Worm (Caenorhabditis elegans) whole organism, L2 larva: ENCODE measurements around the gene hmt-1.
A peak's percentile ranks its signal among the peaks of the same experiment; 100 is the strongest.
"Not testable (repeated sequence)": the region's sequence is repeated elsewhere in the genome, so short reads cannot be mapped to it uniquely, and the experiment has no call there.

Source experiments
- C34F6.9 ChIP-seq: fragments of 150-350 bp; optimal IDR thresholded peaks from 2 replicates; lab custom pipeline; 2014; ENCODE audit warnings: missing biosample characterization, missing genetic modification characterization
- F13H6.1 ChIP-seq: sonication (generic microtip); optimal IDR thresholded peaks from 2 replicates; lab custom pipeline; 2016; ENCODE audit warnings: missing genetic modification characterization, missing compliant biosample characterization
- R02D3.7 ChIP-seq: fragments of 150-350 bp; optimal IDR thresholded peaks from 2 replicates; lab custom pipeline; 2014; ENCODE audit warnings: missing biosample characterization, missing genetic modification characterization
- Y55F3AM.14 ChIP-seq: fragments of 200-800 bp; sonication (Bioruptor generic); optimal IDR thresholded peaks from 2 replicates; lab custom pipeline; 2018; ENCODE audit warnings: mild to moderate bottlenecking, missing genetic modification characterization, missing compliant biosample characterization
- ZK546.5 ChIP-seq: sonication (generic microtip); optimal IDR thresholded peaks from 2 replicates; lab custom pipeline; 2017; ENCODE audit warnings: missing biosample characterization, missing genetic modification characterization
- alr-1 ChIP-seq: fragments of 150-350 bp; optimal IDR thresholded peaks from 2 replicates; lab custom pipeline; 2014; ENCODE audit warnings: missing biosample characterization, missing genetic modification characterization
- aly-2 ChIP-seq: fragments of 150-350 bp; optimal IDR thresholded peaks from 2 replicates; lab custom pipeline; 2014; ENCODE audit warnings: missing biosample characterization, missing genetic modification characterization
- ama-1 ChIP-seq: fragments of 150-350 bp; optimal IDR thresholded peaks from 2 replicates; lab custom pipeline; 2018; ENCODE audit warnings: inconsistent platforms
- blmp-1 ChIP-seq: sonication (generic microtip); optimal IDR thresholded peaks from 2 replicates; lab custom pipeline; 2017; ENCODE audit warnings: missing genetic modification characterization, mild to moderate bottlenecking, missing compliant biosample characterization, antibody characterized with exemption, moderate library complexity; ENCODE audit not compliant: insufficient read depth
- ceh-16 ChIP-seq: fragments of 150-350 bp; optimal IDR thresholded peaks from 2 replicates; lab custom pipeline; 2014; ENCODE audit warnings: missing biosample characterization, missing genetic modification characterization
- ceh-82 ChIP-seq: fragments of 150-350 bp; optimal IDR thresholded peaks from 2 replicates; lab custom pipeline; 2014; ENCODE audit warnings: missing biosample characterization, missing genetic modification characterization
- crh-2 ChIP-seq: sonication (generic microtip); optimal IDR thresholded peaks from 2 replicates; lab custom pipeline; 2017; ENCODE audit warnings: missing biosample characterization, missing genetic modification characterization
- elt-1 ChIP-seq: fragments of 150-350 bp; optimal IDR thresholded peaks from 2 replicates; lab custom pipeline; 2014; ENCODE audit warnings: missing biosample characterization, missing genetic modification characterization
- elt-3 ChIP-seq: sonication (generic microtip); optimal IDR thresholded peaks from 2 replicates; lab custom pipeline; 2017; ENCODE audit warnings: missing biosample characterization, missing genetic modification characterization
- fos-1 ChIP-seq: fragments of 150-350 bp; optimal IDR thresholded peaks from 2 replicates; lab custom pipeline; 2014; ENCODE audit warnings: missing biosample characterization, missing genetic modification characterization
- gmeb-1 ChIP-seq: fragments of 150-350 bp; optimal IDR thresholded peaks from 2 replicates; lab custom pipeline; 2014; ENCODE audit warnings: missing biosample characterization, missing genetic modification characterization
- lin-11 ChIP-seq: fragments of 150-350 bp; sonication (generic microtip); optimal IDR thresholded peaks from 2 replicates; lab custom pipeline; 2014; ENCODE audit warnings: missing biosample characterization, missing genetic modification characterization, inconsistent platforms, mixed read lengths
- lin-13 ChIP-seq: fragments of 150-350 bp; optimal IDR thresholded peaks from 2 replicates; lab custom pipeline; 2014; ENCODE audit warnings: missing biosample characterization, missing genetic modification reagents, missing genetic modification characterization
- lin-39 ChIP-seq: fragments of 150-350 bp; optimal IDR thresholded peaks from 2 replicates; lab custom pipeline; 2014; ENCODE audit warnings: missing biosample characterization, missing genetic modification reagents, missing genetic modification characterization
- lsy-2 ChIP-seq, 2 experiments: fragments of 150-350 bp in 1 of 2; sonication (generic microtip) in 1 of 2; optimal IDR thresholded peaks; 2 replicates each; lab custom pipeline; 2014 to 2017; ENCODE audit warnings: missing biosample characterization in 2 of 2, missing genetic modification characterization in 2 of 2
- mab-5 ChIP-seq: fragments of 150-350 bp; optimal IDR thresholded peaks from 2 replicates; lab custom pipeline; 2014; ENCODE audit warnings: missing biosample characterization, missing genetic modification characterization
- mbf-1 ChIP-seq: sonication (generic microtip); optimal IDR thresholded peaks from 2 replicates; lab custom pipeline; 2017; ENCODE audit warnings: missing biosample characterization, missing genetic modification characterization
- mdl-1 ChIP-seq, 2 experiments: fragments of 150-350 bp in 1 of 2; sonication (generic microtip) in 1 of 2; optimal IDR thresholded peaks; 2 replicates each; lab custom pipeline; 2017; ENCODE audit warnings: missing biosample characterization in 2 of 2, missing genetic modification characterization in 2 of 2
- nhr-10 ChIP-seq: sonication (generic microtip); optimal IDR thresholded peaks from 2 replicates; lab custom pipeline; 2017; ENCODE audit warnings: missing biosample characterization, missing genetic modification characterization
- nhr-11 ChIP-seq: fragments of 150-350 bp; optimal IDR thresholded peaks from 2 replicates; lab custom pipeline; 2014; ENCODE audit warnings: missing biosample characterization, missing genetic modification characterization
- nhr-129 ChIP-seq: fragments of 150-350 bp; optimal IDR thresholded peaks from 2 replicates; lab custom pipeline; 2014; ENCODE audit warnings: missing biosample characterization, missing genetic modification characterization
- nhr-21 ChIP-seq: fragments of 150-350 bp; optimal IDR thresholded peaks from 2 replicates; lab custom pipeline; 2014; ENCODE audit warnings: missing biosample characterization, missing genetic modification characterization
- nhr-23 ChIP-seq: fragments of 150-350 bp; optimal IDR thresholded peaks from 2 replicates; lab custom pipeline; 2014; ENCODE audit warnings: missing biosample characterization, missing genetic modification reagents, missing genetic modification characterization
- nhr-237 ChIP-seq: fragments of 150-350 bp; optimal IDR thresholded peaks from 2 replicates; lab custom pipeline; 2014; ENCODE audit warnings: missing biosample characterization, missing genetic modification characterization
- nhr-25 ChIP-seq: fragments of 150-350 bp; sonication (generic microtip); optimal IDR thresholded peaks from 3 replicates; lab custom pipeline; 2014; ENCODE audit warnings: missing biosample characterization, missing genetic modification characterization
- nhr-6 ChIP-seq: fragments of 150-350 bp; optimal IDR thresholded peaks from 2 replicates; lab custom pipeline; 2014; ENCODE audit warnings: missing biosample characterization, missing genetic modification characterization
- nhr-77 ChIP-seq: fragments of 150-350 bp; optimal IDR thresholded peaks from 2 replicates; lab custom pipeline; 2014; ENCODE audit warnings: missing biosample characterization, missing genetic modification characterization
- peb-1 ChIP-seq: fragments of 150-350 bp; optimal IDR thresholded peaks from 2 replicates; lab custom pipeline; 2014; ENCODE audit warnings: missing biosample characterization, missing genetic modification characterization
- sem-4 ChIP-seq: fragments of 150-350 bp; optimal IDR thresholded peaks from 2 replicates; lab custom pipeline; 2014; ENCODE audit warnings: missing biosample characterization, missing genetic modification reagents, missing genetic modification characterization
- skn-1 ChIP-seq: sonication (generic microtip); optimal IDR thresholded peaks from 2 replicates; lab custom pipeline; 2017; ENCODE audit warnings: missing biosample characterization, missing genetic modification characterization
- sma-3 ChIP-seq: sonication (generic microtip); optimal IDR thresholded peaks from 2 replicates; lab custom pipeline; 2016; ENCODE audit warnings: missing genetic modification reagents, missing genetic modification characterization, missing compliant biosample characterization
- snpc-4 ChIP-seq: fragments of 150-350 bp; optimal IDR thresholded peaks from 2 replicates; lab custom pipeline; 2014; ENCODE audit warnings: missing biosample characterization, missing genetic modification characterization
- unc-39 ChIP-seq: fragments of 150-350 bp; optimal IDR thresholded peaks from 2 replicates; lab custom pipeline; 2014; ENCODE audit warnings: missing biosample characterization, missing genetic modification characterization
- unc-55 ChIP-seq: fragments of 150-350 bp; sonication (generic microtip); optimal IDR thresholded peaks from 3 replicates; lab custom pipeline; 2014; ENCODE audit warnings: missing biosample characterization, missing genetic modification reagents, missing genetic modification characterization
- unc-62 ChIP-seq: fragments of 150-350 bp; optimal IDR thresholded peaks from 2 replicates; lab custom pipeline; 2014; ENCODE audit warnings: missing biosample characterization, missing genetic modification reagents, missing genetic modification characterization
- zag-1 ChIP-seq: fragments of 150-350 bp; optimal IDR thresholded peaks from 2 replicates; lab custom pipeline; 2014; ENCODE audit warnings: missing biosample characterization, missing genetic modification characterization
- ztf-4 ChIP-seq: fragments of 150-350 bp; optimal IDR thresholded peaks from 2 replicates; lab custom pipeline; 2014; ENCODE audit warnings: missing biosample characterization, missing genetic modification characterization

Gene hmt-1

ce11 chrIII:11131475-11131874 is 31.7 kb upstream of the hmt-1 start, which contains the start of gene pha-1:
TSS of gene pha-1 (plus strand) at chrIII:11131775.
- TF ChIP-seq fos-1; unc-62 (GFP tag; lab: Kevin White, UChicago); sem-4 (tag; lab: Kevin White, UChicago): not testable (repeated sequence)

- TF ChIP-seq unc-39 (tag; lab: Kevin White, UChicago) (no peak), nhr-129 (tag; lab: Kevin White, UChicago) (no peak), nhr-77 (tag; lab: Kevin White, UChicago) (no peak), unc-55 (GFP tag; lab: Kevin White, UChicago) (peak; percentile 29), C34F6.9 (tag; lab: Kevin White, UChicago) (peak; percentile 1), crh-2 (tag; lab: Kevin White, UChicago) (no peak), aly-2 (no peak)
These were observed 29.6 kb upstream of the hmt-1 start for ce11 chrIII:11129363-11129762.

ce11 chrIII:11127528-11127927 is 27.8 kb upstream of the hmt-1 start, which contains the start of gene Y48A6C.8:
TSS of gene Y48A6C.8 (minus strand) at chrIII:11127628.
- TF ChIP-seq zag-1: no peak
- TF ChIP-seq, all 48 proteins: peak for 0

ce11 chrIII:11123844-11124243 is 24.1 kb upstream of the hmt-1 start:
- peak; percentile 75 for TF ChIP-seq snpc-4 (tag; lab: Kevin White, UChicago)
- no peak for TF ChIP-seq ceh-16 (tag; lab: Kevin White, UChicago)
- no peak for TF ChIP-seq ZK546.5 (tag; lab: Kevin White, UChicago)
- TF ChIP-seq sma-3 (GFP tag; lab: Kevin White, UChicago): no peak

- TF ChIP-seq peb-1 (tag; lab: Kevin White, UChicago) (no peak), nhr-237 (no peak), R02D3.7 (tag; lab: Kevin White, UChicago) (no peak), mab-5 (tag; lab: Kevin White, UChicago) (no peak), nhr-25 (tag; lab: Kevin White, UChicago) (peak; percentile 64), gmeb-1 (peak; percentile 93), C34F6.9 (tag; lab: Kevin White, UChicago) (peak; percentile 91), ceh-82 (tag; lab: Kevin White, UChicago) (no peak), unc-55 (GFP tag; lab: Kevin White, UChicago) (peak; percentile 91), ztf-4 (tag; lab: Kevin White, UChicago) (peak; percentile 49), nhr-6 (tag; lab: Kevin White, UChicago) (peak; percentile 64), sem-4 (tag; lab: Kevin White, UChicago) (peak; percentile 30), lsy-2 (tag; optimal IDR thresholded peaks at IDR 0.05; lab: Kevin White, UChicago) (peak; percentile 57 to 90), crh-2 (tag; lab: Kevin White, UChicago) (peak; percentile 85), skn-1 (tag; lab: Kevin White, UChicago) (no peak), sma-3 (GFP tag; lab: Kevin White, UChicago) (peak; percentile 96), unc-62 (GFP tag; lab: Kevin White, UChicago) (no peak), ZK546.5 (tag; lab: Kevin White, UChicago) (no peak), nhr-129 (tag; lab: Kevin White, UChicago) (peak; percentile 76), alr-1 (tag; lab: Kevin White, UChicago) (no peak), mbf-1 (tag; lab: Kevin White, UChicago) (no peak), ama-1 (lab: Kevin White, UChicago) (no peak), F13H6.1 (tag; lab: Kevin White, UChicago) (peak; percentile 73), lin-39 (tag; lab: Kevin White, UChicago) (no peak), nhr-21 (tag; lab: Kevin White, UChicago) (peak; percentile 61), unc-39 (tag; lab: Kevin White, UChicago) (no peak), nhr-23 (tag; lab: Kevin White, UChicago) (no peak), snpc-4 (tag; lab: Kevin White, UChicago) (peak; percentile 77), nhr-11 (tag; lab: Kevin White, UChicago) (no peak), lin-11 (tag; lab: Kevin White, UChicago) (no peak), aly-2 (no peak), mdl-1 (tag; optimal IDR thresholded peaks at IDR 0.05; lab: Kevin White, UChicago) (peak in 1 of 2 experiments; percentile 3), blmp-1 (tag; lab: Kevin White, UChicago) (peak; percentile 8), fos-1 (peak; percentile 34), nhr-10 (no peak), zag-1 (no peak), elt-3 (no peak), ceh-16 (tag; lab: Kevin White, UChicago) (no peak), lin-13 (GFP tag; lab: Kevin White, UChicago) (peak; percentile 91), nhr-77 (tag; lab: Kevin White, UChicago) (no peak), Y55F3AM.14 (GFP tag; lab: Kevin White, UChicago) (no peak), elt-1 (no peak)
These were observed 19.6 kb upstream of the hmt-1 start, which contains the start of the genes sup-35 and Y48A6C.4 for ce11 chrIII:11119176-11119853. TSS of gene sup-35 (minus strand) at chrIII:11119226. TSS of gene Y48A6C.4 (plus strand) at chrIII:11119803.
